Worm (Caenorhabditis elegans): Measurements from ENCODE around the gene C51E3.10.

DNA sequence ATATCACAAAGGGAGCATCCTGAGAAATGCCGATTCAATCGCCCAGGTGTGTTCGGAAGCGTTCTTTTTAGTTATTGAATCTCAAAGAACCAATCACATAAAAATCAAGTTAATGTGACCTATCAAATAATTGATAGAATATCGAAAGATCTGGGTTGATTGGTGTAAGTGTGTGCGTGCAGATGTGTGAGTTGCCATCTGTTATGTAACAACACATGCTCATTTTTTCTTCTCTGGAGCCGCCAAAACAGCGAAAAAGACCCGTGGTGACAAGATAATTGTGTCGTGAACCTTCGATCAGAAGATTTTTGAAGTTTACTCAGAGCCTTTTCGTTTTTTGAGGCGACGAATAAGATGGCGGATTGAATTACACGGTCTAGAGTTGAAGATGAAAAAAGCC lies 14.1 kb downstream of the C51E3.10 start:
- no peak for TF ChIP-seq him-1 (tag; optimal IDR thresholded peaks at IDR 0.05)
- no peak for TF ChIP-seq dao-5 (tag; optimal IDR thresholded peaks at IDR 0.05)

All from whole organism, L4/young adult.